Fruit fly (Drosophila melanogaster) whole organism, adult: ENCODE results near the gene CG15742.

Experiments used
- CG12768 ChIP-seq: fragments of 200-800 bp; sonication (Bioruptor generic); optimal IDR thresholded peaks from 2 replicates; lab custom pipeline; 2017; ENCODE audit warnings: missing biosample characterization, missing genetic modification characterization, mild to moderate bottlenecking, moderate library complexity, missing genetic modification reagents
- CG14711 ChIP-seq: fragments of 200-800 bp; sonication (Bioruptor generic); optimal IDR thresholded peaks from 2 replicates; lab custom pipeline; 2018; ENCODE audit warnings: missing biosample characterization, mild to moderate bottlenecking, missing genetic modification characterization, moderate library complexity
- CG5204 ChIP-seq: fragments of 200-800 bp; sonication (Bioruptor generic); optimal IDR thresholded peaks from 2 replicates; lab custom pipeline; 2016; ENCODE audit warnings: missing biosample characterization, missing genetic modification characterization
- Clk ChIP-seq: fragments of 200-800 bp; sonication (Bioruptor generic); optimal IDR thresholded peaks from 2 replicates; lab custom pipeline; 2017; ENCODE audit warnings: missing biosample characterization, missing genetic modification characterization
- Crg-1 ChIP-seq: fragments of 200-800 bp; sonication (Bioruptor generic); optimal IDR thresholded peaks from 2 replicates; lab custom pipeline; 2016; ENCODE audit warnings: missing biosample characterization, missing genetic modification characterization
- Hr96 ChIP-seq: fragments of 200-800 bp; sonication (Bioruptor generic); optimal IDR thresholded peaks from 2 replicates; lab custom pipeline; 2016; ENCODE audit warnings: missing biosample characterization, missing genetic modification characterization
- cic ChIP-seq: fragments of 200-800 bp; sonication (Bioruptor generic); optimal IDR thresholded peaks from 2 replicates; lab custom pipeline; 2017; ENCODE audit warnings: missing biosample characterization, mild to moderate bottlenecking, missing genetic modification characterization, moderate library complexity
- cnc ChIP-seq, 2 experiments: fragments of >200 bp; optimal IDR thresholded peaks; 2 replicates each; lab custom pipeline; 2017
- ovo ChIP-seq: fragments of 200-800 bp; sonication (Bioruptor generic); optimal IDR thresholded peaks from 2 replicates; lab custom pipeline; 2016; ENCODE audit warnings: missing biosample characterization, missing genetic modification characterization
- tj ChIP-seq: fragments of 200-800 bp; sonication (Bioruptor generic); optimal IDR thresholded peaks from 3 replicates; lab custom pipeline; 2017; ENCODE audit warnings: missing biosample characterization, mild to moderate bottlenecking, missing genetic modification characterization, moderate library complexity

- TF ChIP-seq Hr96 (GFP tag; lab: Kevin White, UChicago) (no peak), CG12768 (no peak), CG14711 (tag; lab: Kevin White, UChicago) (no peak), cnc (optimal IDR thresholded peaks at IDR 0.05; lab: Kevin White, UChicago) (no peak), ovo (GFP tag; lab: Kevin White, UChicago) (peak; percentile 29), Clk (GFP tag; lab: Kevin White, UChicago) (no peak), Crg-1 (GFP tag; lab: Kevin White, UChicago) (no peak), cic (GFP tag; lab: Kevin White, UChicago) (no peak), CG5204 (no peak), tj (GFP tag; lab: Kevin White, UChicago) (peak; percentile 21)
Measured at dm6 chrX:13305323-13305722, 47.0 kb upstream of the CG15742 start.
